Fruit fly (Drosophila melanogaster) whole organism, wandering third instar larva: ENCODE results near the gene PNUTS.

ENCODE experiments used
- Abd-B ChIP-seq: fragments of >200 bp; optimal IDR thresholded peaks from 2 replicates; lab custom pipeline; 2017; ENCODE audit warnings: missing biosample characterization, missing genetic modification characterization
- CG32264 ChIP-seq: fragments of 200-800 bp; sonication (Bioruptor generic); optimal IDR thresholded peaks from 2 replicates; lab custom pipeline; 2016; ENCODE audit warnings: missing biosample characterization, missing genetic modification characterization
- CG9705 ChIP-seq: fragments of 200-800 bp; sonication (Bioruptor generic); optimal IDR thresholded peaks from 2 replicates; lab custom pipeline; 2018; ENCODE audit warnings: missing biosample characterization, mild to moderate bottlenecking, missing genetic modification characterization
- CrebA ChIP-seq: fragments of 200-800 bp; sonication (Bioruptor generic); optimal IDR thresholded peaks from 2 replicates; lab custom pipeline; 2016; ENCODE audit warnings: missing biosample characterization, mild to moderate bottlenecking, missing genetic modification characterization, borderline replicate concordance
- Dfd ChIP-seq: fragments of >200 bp; optimal IDR thresholded peaks from 2 replicates; lab custom pipeline; 2017; ENCODE audit warnings: missing biosample characterization, missing genetic modification characterization
- Dif ChIP-seq: fragments of 200-275, 200-300 bp; sonication (Bioruptor generic); optimal IDR thresholded peaks from 2 replicates; lab custom pipeline; 2018; ENCODE audit warnings: missing biosample characterization, missing genetic modification characterization; ENCODE audit not compliant: partially characterized antibody
- GATAd ChIP-seq: sonication (Bioruptor generic); optimal IDR thresholded peaks from 2 replicates; lab custom pipeline; 2016; ENCODE audit warnings: missing biosample characterization, missing genetic modification characterization
- HLH106 ChIP-seq: fragments of 200-800 bp; optimal IDR thresholded peaks from 3 replicates; lab custom pipeline; 2019; ENCODE audit warnings: missing biosample characterization, mild to moderate bottlenecking, missing genetic modification characterization, moderate library complexity
- Hnf4 ChIP-seq: fragments of 200-800 bp; sonication (Bioruptor generic); optimal IDR thresholded peaks from 2 replicates; lab custom pipeline; 2016; ENCODE audit warnings: missing biosample characterization, mild to moderate bottlenecking, missing genetic modification characterization
- Hr78 ChIP-seq: fragments of >200 bp; optimal IDR thresholded peaks from 2 replicates; lab custom pipeline; 2017; ENCODE audit warnings: missing biosample characterization, missing genetic modification characterization
- Hr83 ChIP-seq: fragments of 200-300 bp; sonication (Bioruptor generic); optimal IDR thresholded peaks from 2 replicates; lab custom pipeline; 2016; ENCODE audit warnings: missing biosample characterization, mild to moderate bottlenecking, missing genetic modification characterization, moderate library complexity; ENCODE audit not compliant: poor library complexity, severe bottlenecking
- Jra ChIP-seq: sonication (Bioruptor generic); optimal IDR thresholded peaks from 2 replicates; lab custom pipeline; 2016; ENCODE audit warnings: missing biosample characterization, missing genetic modification characterization
- Mio ChIP-seq: sonication (Bioruptor generic); optimal IDR thresholded peaks from 2 replicates; lab custom pipeline; 2016; ENCODE audit warnings: missing biosample characterization, missing genetic modification characterization
- Myc ChIP-seq: fragments of >200 bp; optimal IDR thresholded peaks from 2 replicates; lab custom pipeline; 2017
- N ChIP-seq: fragments of >200 bp; optimal IDR thresholded peaks from 2 replicates; lab custom pipeline; 2018; ENCODE audit warnings: missing biosample characterization, missing external identifiers, missing genetic modification characterization
- OdsH ChIP-seq: fragments of 200-800 bp; sonication (Bioruptor generic); optimal IDR thresholded peaks from 2 replicates; lab custom pipeline; 2016; ENCODE audit warnings: missing biosample characterization, mild to moderate bottlenecking, missing genetic modification characterization
- Rel ChIP-seq, 2 experiments: fragments of 200-800 bp; sonication (Bioruptor generic) in 1 of 2; optimal IDR thresholded peaks; 2 replicates in 1 of 2; 3 replicates in 1 of 2; lab custom pipeline; 2016 to 2019; ENCODE audit warnings: mild to moderate bottlenecking in 2 of 2, missing biosample characterization in 2 of 2, missing genetic modification characterization in 2 of 2, moderate library complexity in 1 of 2
- Sp1 ChIP-seq: fragments of 200-800 bp; sonication (Bioruptor generic); optimal IDR thresholded peaks from 3 replicates; lab custom pipeline; 2019; ENCODE audit warnings: missing biosample characterization, mild to moderate bottlenecking, missing genetic modification characterization, moderate library complexity
- Vsx2 ChIP-seq: fragments of 200-300, 225-300 bp; sonication (Bioruptor generic); optimal IDR thresholded peaks from 2 replicates; lab custom pipeline; 2018; ENCODE audit warnings: missing biosample characterization, missing genetic modification characterization; ENCODE audit not compliant: partially characterized antibody
- br ChIP-seq: fragments of 200-800 bp; sonication (Bioruptor generic); optimal IDR thresholded peaks from 2 replicates; lab custom pipeline; 2016; ENCODE audit warnings: missing biosample characterization, missing genetic modification characterization
- brk ChIP-seq: fragments of 200-800 bp; sonication (Bioruptor generic); optimal IDR thresholded peaks from 2 replicates; lab custom pipeline; 2016; ENCODE audit warnings: missing biosample characterization, mild to moderate bottlenecking, missing genetic modification characterization
- dl ChIP-seq, 2 experiments: fragments of 175-275, 200-275 bp in 1 of 2; fragments of 200-275 bp in 1 of 2; sonication (Bioruptor generic); optimal IDR thresholded peaks; lab custom pipeline; 2018; ENCODE audit warnings: mild to moderate bottlenecking in 2 of 2, missing biosample characterization in 2 of 2, missing genetic modification characterization in 2 of 2, moderate library complexity in 2 of 2; ENCODE audit not compliant: partially characterized antibody in 2 of 2, insufficient read depth in 1 of 2
- dmrt93B ChIP-seq: fragments of 200-800 bp; sonication (Bioruptor generic); optimal IDR thresholded peaks from 2 replicates; lab custom pipeline; 2018; ENCODE audit warnings: missing biosample characterization, mild to moderate bottlenecking, missing genetic modification characterization
- dsf ChIP-seq: sonication (Bioruptor generic); optimal IDR thresholded peaks from 2 replicates; lab custom pipeline; 2016; ENCODE audit warnings: missing biosample characterization, missing genetic modification characterization, borderline replicate concordance
- ey ChIP-seq: fragments of 200-800 bp; sonication (Bioruptor generic); optimal IDR thresholded peaks from 2 replicates; lab custom pipeline; 2016; ENCODE audit warnings: missing biosample characterization, missing genetic modification characterization
- foxo ChIP-seq, 2 experiments: fragments of 200-800 bp; sonication (Bioruptor generic); optimal IDR thresholded peaks; 2 replicates in 1 of 2; 3 replicates in 1 of 2; lab custom pipeline; 2016 to 2017; ENCODE audit warnings: missing biosample characterization in 2 of 2, missing genetic modification characterization in 2 of 2
- fru ChIP-seq: fragments of 200-800 bp; sonication (Bioruptor generic); optimal IDR thresholded peaks from 3 replicates; lab custom pipeline; 2016; ENCODE audit warnings: missing biosample characterization, mild to moderate bottlenecking, missing genetic modification characterization
- h ChIP-seq: fragments of 200-800 bp; sonication (Bioruptor generic); optimal IDR thresholded peaks from 3 replicates; lab custom pipeline; 2016; ENCODE audit warnings: missing biosample characterization, mild to moderate bottlenecking, missing genetic modification characterization
- jim ChIP-seq: fragments of 175-275, 200-325 bp; sonication (Bioruptor generic); optimal IDR thresholded peaks from 2 replicates; lab custom pipeline; 2016; ENCODE audit warnings: missing biosample characterization, mild to moderate bottlenecking, missing genetic modification characterization
- psq ChIP-seq: fragments of 200-800 bp; sonication (Bioruptor generic); optimal IDR thresholded peaks from 3 replicates; lab custom pipeline; 2017; ENCODE audit warnings: missing biosample characterization, mild to moderate bottlenecking, missing genetic modification characterization, moderate library complexity
- rgr ChIP-seq: fragments of 200-800 bp; sonication (Bioruptor generic); optimal IDR thresholded peaks from 3 replicates; lab custom pipeline; 2016; ENCODE audit warnings: missing biosample characterization, mild to moderate bottlenecking, missing genetic modification characterization
- sage ChIP-seq: fragments of 200-800 bp; sonication (Bioruptor generic); optimal IDR thresholded peaks from 2 replicates; lab custom pipeline; 2016; ENCODE audit warnings: missing biosample characterization, mild to moderate bottlenecking, missing genetic modification characterization
- sv ChIP-seq: fragments of 200-800 bp; sonication (Bioruptor generic); optimal IDR thresholded peaks from 3 replicates; lab custom pipeline; 2016; ENCODE audit warnings: missing biosample characterization, missing genetic modification characterization
- tai ChIP-seq: sonication (Bioruptor generic); optimal IDR thresholded peaks from 2 replicates; lab custom pipeline; 2016; ENCODE audit warnings: missing biosample characterization, missing genetic modification characterization
- usp ChIP-seq: fragments of >200 bp; optimal IDR thresholded peaks from 2 replicates; lab custom pipeline; 2017; ENCODE audit warnings: missing biosample characterization, missing genetic modification characterization
- woc ChIP-seq: sonication (Bioruptor generic); optimal IDR thresholded peaks from 2 replicates; lab custom pipeline; 2016; ENCODE audit warnings: missing biosample characterization, mild to moderate bottlenecking, missing genetic modification characterization

The PNUTS gene

dm6 chr2L:856690-857488, 13.4 kb upstream of the PNUTS start:
- TF ChIP-seq OdsH (GFP tag; lab: Kevin White, UChicago) = no peak
- peak; percentile 43 for TF ChIP-seq fru (GFP tag; lab: Kevin White, UChicago)
- TF ChIP-seq ey (GFP tag; lab: Kevin White, UChicago) = peak; percentile 48
- peak; percentile 65 for TF ChIP-seq Hr83
- peak; percentile 22 for TF ChIP-seq sv (GFP tag; lab: Kevin White, UChicago)
- no peak for TF ChIP-seq dmrt93B (GFP tag; lab: Kevin White, UChicago)
- TF ChIP-seq Jra (GFP tag; lab: Kevin White, UChicago) = no peak
- TF ChIP-seq h = peak; percentile 0
- no peak for TF ChIP-seq N (GFP tag; lab: Kevin White, UChicago)
- TF ChIP-seq foxo (GFP tag; optimal IDR thresholded peaks at IDR 0.05; lab: Kevin White, UChicago) = peak in 1 of 2 experiments; percentile 52
- no peak for TF ChIP-seq dsf (GFP tag; lab: Kevin White, UChicago)
- TF ChIP-seq GATAd = no peak
- TF ChIP-seq Sp1 (GFP tag; lab: Kevin White, UChicago) = no peak
- peak; percentile 8 for TF ChIP-seq rgr (GFP tag; lab: Kevin White, UChicago)
- no peak for TF ChIP-seq br
- peak; percentile 12 for TF ChIP-seq sage (GFP tag; lab: Kevin White, UChicago)
- peak; percentile 25 for TF ChIP-seq psq

DNA sequence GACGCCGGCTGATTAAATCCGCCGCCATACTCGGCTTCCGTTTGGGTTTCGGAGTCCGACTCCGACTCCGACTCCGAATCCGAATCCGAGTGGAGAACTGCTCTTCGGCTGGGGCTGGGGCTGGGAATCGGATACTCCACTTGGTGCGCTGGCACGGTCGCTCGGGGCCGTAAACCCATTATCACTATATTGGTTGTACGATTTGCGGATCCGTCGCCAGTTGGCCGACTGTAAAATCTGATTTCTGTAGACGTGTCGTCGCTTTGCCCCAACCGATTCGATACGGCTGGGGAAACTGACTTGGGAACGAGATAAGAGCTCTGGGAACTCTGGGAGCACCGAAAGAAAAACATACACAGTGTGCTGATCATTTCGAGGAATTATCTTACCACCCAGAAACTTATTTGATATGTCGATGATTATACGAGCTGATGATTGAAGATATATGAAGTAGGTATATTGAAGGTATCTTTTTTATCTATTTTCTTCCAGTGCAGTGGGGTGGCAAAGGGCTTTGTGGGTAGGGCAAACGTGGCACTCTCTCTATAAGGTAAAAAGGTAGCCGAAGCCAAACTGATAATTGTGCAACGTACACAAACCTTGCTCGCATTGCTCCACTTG, 12.3 kb upstream of the PNUTS start:
- TF ChIP-seq h (no peak), Hnf4 (GFP tag; lab: Kevin White, UChicago) (peak; percentile 47), br (peak; percentile 46), CG32264 (GFP tag; lab: Kevin White, UChicago) (no peak), Sp1 (GFP tag; lab: Kevin White, UChicago) (peak; percentile 23), fru (GFP tag; lab: Kevin White, UChicago) (peak; percentile 72), OdsH (GFP tag; lab: Kevin White, UChicago) (peak; percentile 65), CrebA (GFP tag; lab: Kevin White, UChicago) (peak; percentile 86), psq (peak; percentile 4), jim (GFP tag; lab: Kevin White, UChicago) (no peak), foxo (GFP tag; optimal IDR thresholded peaks at IDR 0.05; lab: Kevin White, UChicago) (peak in 1 of 2 experiments; percentile 40), rgr (GFP tag; lab: Kevin White, UChicago) (peak; percentile 34)

- TF ChIP-seq N (GFP tag; lab: Kevin White, UChicago) (no peak), Rel (GFP tag; optimal IDR thresholded peaks at IDR 0.05; lab: Kevin White, UChicago) (no peak), Rel (tag; optimal IDR thresholded peaks at IDR 0.05; lab: Kevin White, UChicago) (no peak), usp (GFP tag; lab: Kevin White, UChicago) (no peak), Abd-B (GFP tag; lab: Kevin White, UChicago) (no peak), tai (GFP tag; lab: Kevin White, UChicago) (no peak), rgr (GFP tag; lab: Kevin White, UChicago) (no peak), Hr83 (no peak), fru (GFP tag; lab: Kevin White, UChicago) (no peak), dsf (GFP tag; lab: Kevin White, UChicago) (no peak), CG9705 (no peak), sv (GFP tag; lab: Kevin White, UChicago) (no peak), CG32264 (GFP tag; lab: Kevin White, UChicago) (no peak), Myc (lab: Kevin White, UChicago) (no peak), Mio (no peak), dl (GFP tag; optimal IDR thresholded peaks at IDR 0.05; lab: Kevin White, UChicago; ENCODE audit: insufficient read depth in 1 of 2, partially characterized antibody in 2 of 2) (no peak)
These were observed 10.4 kb upstream of the PNUTS start, which contains the start of gene CG13950 for dm6 chr2L:859897-860296. Gene CG13950 (plus strand): TSS chr2L:860197.

dm6 chr2L:865851-866250, 4.4 kb upstream of the PNUTS start:
- TF ChIP-seq Mio (peak; percentile 88), Myc (lab: Kevin White, UChicago) (no peak), fru (GFP tag; lab: Kevin White, UChicago) (peak; percentile 99), HLH106 (tag; lab: Kevin White, UChicago) (peak; percentile 98), Rel (GFP tag; optimal IDR thresholded peaks at IDR 0.05; lab: Kevin White, UChicago) (peak; percentile 93), Rel (tag; optimal IDR thresholded peaks at IDR 0.05; lab: Kevin White, UChicago) (peak; percentile 84), brk (peak; percentile 97), rgr (GFP tag; lab: Kevin White, UChicago) (peak; percentile 99), tai (GFP tag; lab: Kevin White, UChicago) (no peak), ey (GFP tag; lab: Kevin White, UChicago) (peak; percentile 99), sv (GFP tag; lab: Kevin White, UChicago) (peak; percentile 96), foxo (GFP tag; optimal IDR thresholded peaks at IDR 0.05; lab: Kevin White, UChicago) (peak; percentile 96 to 99), woc (GFP tag; lab: Kevin White, UChicago) (peak; percentile 95), Dif (GFP tag; lab: Kevin White, UChicago) (no peak), Sp1 (GFP tag; lab: Kevin White, UChicago) (peak; percentile 97), Vsx2 (no peak), Dfd (GFP tag; lab: Kevin White, UChicago) (no peak), Hnf4 (GFP tag; lab: Kevin White, UChicago) (peak; percentile 99), Jra (GFP tag; lab: Kevin White, UChicago) (peak; percentile 95), dsf (GFP tag; lab: Kevin White, UChicago) (peak; percentile 92), GATAd (peak; percentile 92), dmrt93B (GFP tag; lab: Kevin White, UChicago) (peak; percentile 93), Hr83 (peak; percentile 89), N (GFP tag; lab: Kevin White, UChicago) (no peak), Hr78 (GFP tag; lab: Kevin White, UChicago) (no peak)
